Worm (Caenorhabditis elegans): ENCODE data around the gene cogc-6.

The cogc-6 gene

ce11 chrV:8224634-8225033, 3.5 kb upstream of the cogc-6 start, which contains the start of gene pax-1:
TSS of gene pax-1 (plus strand) at chrV:8224934.
- no peak for TF ChIP-seq peb-1 (tag; optimal IDR thresholded peaks at IDR 0.05)
- TF ChIP-seq nhr-77 (tag; optimal IDR thresholded peaks at IDR 0.05): no peak
- TF ChIP-seq nhr-11 (tag; optimal IDR thresholded peaks at IDR 0.05): no peak
- no peak for TF ChIP-seq nhr-23 (tag; optimal IDR thresholded peaks at IDR 0.05)
- no peak for TF ChIP-seq nhr-12 (tag; optimal IDR thresholded peaks at IDR 0.05)
- no peak for TF ChIP-seq snpc-4 (tag; optimal IDR thresholded peaks at IDR 0.05)
- no peak for TF ChIP-seq alr-1 (tag; optimal IDR thresholded peaks at IDR 0.05)
- no peak for TF ChIP-seq sma-3 (GFP tag; optimal IDR thresholded peaks at IDR 0.05)
- no peak for TF ChIP-seq C34F6.9 (tag; optimal IDR thresholded peaks at IDR 0.05)
- TF ChIP-seq R02D3.7 (tag; optimal IDR thresholded peaks at IDR 0.05): no peak
- no peak for TF ChIP-seq blmp-1 (tag; optimal IDR thresholded peaks at IDR 0.05; ENCODE audit: insufficient read depth)
- no peak for TF ChIP-seq mdl-1 (tag; optimal IDR thresholded peaks at IDR 0.05)
- no peak for TF ChIP-seq egl-27 (tag; optimal IDR thresholded peaks at IDR 0.05)
- TF ChIP-seq ama-1 (optimal IDR thresholded peaks at IDR 0.05): no peak
- no peak for TF ChIP-seq dmd-4 (tag; optimal IDR thresholded peaks at IDR 0.05)
- no peak for TF ChIP-seq ZK546.5 (tag; optimal IDR thresholded peaks at IDR 0.05)

ce11 chrV:8223417-8223816, 2.3 kb upstream of the cogc-6 start:
- TF ChIP-seq lin-13 (GFP tag; optimal IDR thresholded peaks at IDR 0.05) (no peak), elt-1 (tag; optimal IDR thresholded peaks at IDR 0.05) (no peak), F13H6.1 (tag; optimal IDR thresholded peaks at IDR 0.05) (no peak), nhr-12 (tag; optimal IDR thresholded peaks at IDR 0.05) (no peak), blmp-1 (tag; optimal IDR thresholded peaks at IDR 0.05; ENCODE audit: insufficient read depth) (no peak), ztf-1 (GFP tag; conservative IDR thresholded peaks at IDR 0.05) (no peak), ZK546.5 (tag; optimal IDR thresholded peaks at IDR 0.05) (no peak), mbf-1 (tag; optimal IDR thresholded peaks at IDR 0.05) (no peak), nhr-23 (tag; optimal IDR thresholded peaks at IDR 0.05) (no peak), R02D3.7 (tag; optimal IDR thresholded peaks at IDR 0.05) (no peak), nhr-77 (tag; optimal IDR thresholded peaks at IDR 0.05) (no peak), nhr-237 (tag; optimal IDR thresholded peaks at IDR 0.05) (no peak), nhr-11 (tag; optimal IDR thresholded peaks at IDR 0.05) (no peak), C34F6.9 (tag; optimal IDR thresholded peaks at IDR 0.05) (no peak), ceh-16 (tag; optimal IDR thresholded peaks at IDR 0.05) (no peak), zag-1 (tag; optimal IDR thresholded peaks at IDR 0.05) (no peak), lin-11 (tag; optimal IDR thresholded peaks at IDR 0.05) (no peak), egl-27 (tag; optimal IDR thresholded peaks at IDR 0.05) (no peak), ama-1 (optimal IDR thresholded peaks at IDR 0.05) (no peak)

- TF ChIP-seq alr-1 (tag; optimal IDR thresholded peaks at IDR 0.05) (no peak), mbf-1 (tag; optimal IDR thresholded peaks at IDR 0.05) (no peak), nhr-237 (tag; optimal IDR thresholded peaks at IDR 0.05) (no peak), crh-2 (tag; optimal IDR thresholded peaks at IDR 0.05) (no peak), lin-13 (GFP tag; optimal IDR thresholded peaks at IDR 0.05) (no peak), lin-39 (tag; optimal IDR thresholded peaks at IDR 0.05) (no peak), nhr-23 (tag; optimal IDR thresholded peaks at IDR 0.05) (no peak), nhr-77 (tag; optimal IDR thresholded peaks at IDR 0.05) (no peak), elt-3 (tag; optimal IDR thresholded peaks at IDR 0.05) (no peak), fos-1 (tag; optimal IDR thresholded peaks at IDR 0.05) (no peak)
Observed at ce11 chrV:8219550-8219949, 1.6 kb downstream of the cogc-6 start.

- no peak for TF ChIP-seq nhr-25 (tag; optimal IDR thresholded peaks at IDR 0.05)
- peak; percentile 39 for TF ChIP-seq unc-55 (GFP tag; optimal IDR thresholded peaks at IDR 0.05)
- no peak for TF ChIP-seq sma-9 (GFP tag; optimal IDR thresholded peaks at IDR 0.05)
- no peak for TF ChIP-seq sma-9 (tag; optimal IDR thresholded peaks at IDR 0.05)
- TF ChIP-seq nhr-77 (tag; optimal IDR thresholded peaks at IDR 0.05): no peak
- TF ChIP-seq fos-1 (tag; optimal IDR thresholded peaks at IDR 0.05): peak; percentile 11
- no peak for TF ChIP-seq lin-11 (tag; optimal IDR thresholded peaks at IDR 0.05)
Observed at ce11 chrV:8217661-8218265, 3.4 kb downstream of the cogc-6 start, which contains the start of gene K07C11.8. TSS of gene K07C11.8 (minus strand) at chrV:8217884.

- no peak for TF ChIP-seq lsy-2 (tag; optimal IDR thresholded peaks at IDR 0.05)
- TF ChIP-seq gmeb-1 (tag; optimal IDR thresholded peaks at IDR 0.05): peak; percentile 23
- peak; percentile 23 for TF ChIP-seq sma-9 (GFP tag; optimal IDR thresholded peaks at IDR 0.05)
- no peak for TF ChIP-seq sma-9 (tag; optimal IDR thresholded peaks at IDR 0.05)
- TF ChIP-seq ZK546.5 (tag; optimal IDR thresholded peaks at IDR 0.05): no peak
- TF ChIP-seq F13H6.1 (tag; optimal IDR thresholded peaks at IDR 0.05): peak; percentile 13
- TF ChIP-seq crh-2 (tag; optimal IDR thresholded peaks at IDR 0.05): peak; percentile 12
- peak; percentile 71 for TF ChIP-seq fos-1 (tag; optimal IDR thresholded peaks at IDR 0.05)
Observed at ce11 chrV:8217118-8217517, 4.0 kb downstream of the cogc-6 start.
